Worm (Caenorhabditis elegans) whole organism, L3 larva: ENCODE data around the gene T19H12.15.

Experiments
- aly-2 ChIP-seq: fragments of 150-350 bp; optimal IDR thresholded peaks from 2 replicates; lab custom pipeline; 2014; ENCODE audit warnings: missing biosample characterization, missing genetic modification characterization
- elt-1 ChIP-seq: fragments of 150-350 bp; optimal IDR thresholded peaks from 2 replicates; lab custom pipeline; 2014; ENCODE audit warnings: missing biosample characterization, missing genetic modification characterization
- mdl-1 ChIP-seq: fragments of 150-350 bp; optimal IDR thresholded peaks from 2 replicates; lab custom pipeline; 2014; ENCODE audit warnings: missing biosample characterization, missing genetic modification characterization
- ztf-11 ChIP-seq: fragments of 150-350 bp; optimal IDR thresholded peaks from 2 replicates; lab custom pipeline; 2014; ENCODE audit warnings: missing biosample characterization, missing genetic modification characterization

ce11 chrV:4908591-4908990 lies 29.4 kb upstream of the T19H12.15 start, which contains the start of gene ugt-13:
- peak; percentile 9 for TF ChIP-seq elt-1 (tag; lab: Kevin White, UChicago)
- TF ChIP-seq ztf-11 (tag; lab: Kevin White, UChicago) = no peak
- no peak for TF ChIP-seq mdl-1 (tag; lab: Kevin White, UChicago)
- TF ChIP-seq aly-2 (tag; lab: Kevin White, UChicago) = no peak
